Fruit fly (Drosophila melanogaster) whole organism, embryonic: ENCODE results near the gene CG16710.

Experiments
- B-H2 ChIP-seq: fragments of 200-800 bp; sonication (Bioruptor generic); optimal IDR thresholded peaks from 2 replicates; lab custom pipeline; 2018; ENCODE audit warnings: missing biosample characterization, mild to moderate bottlenecking, missing genetic modification characterization
- Blimp-1 ChIP-seq: fragments of 200-800 bp; sonication (Bioruptor generic); optimal IDR thresholded peaks from 3 replicates; lab custom pipeline; 2018; ENCODE audit warnings: missing biosample characterization, missing genetic modification characterization, mild to moderate bottlenecking, moderate library complexity, missing genetic modification reagents
- CG10321 ChIP-seq: fragments of 200-800 bp; sonication (Bioruptor generic); IDR thresholded peaks from 2 replicates; pipeline ENCODE4 v1.3.6; 2022; ENCODE audit warnings: missing biosample characterization, missing genetic modification characterization
- CG10654 ChIP-seq: fragments of 200-800 bp; sonication (Bioruptor generic); optimal IDR thresholded peaks from 2 replicates; lab custom pipeline; 2016; ENCODE audit warnings: missing biosample characterization, missing genetic modification characterization
- CG11504 ChIP-seq: fragments of 200-800 bp; sonication (Bioruptor generic); optimal IDR thresholded peaks from 3 replicates; lab custom pipeline; 2019; ENCODE audit warnings: missing biosample characterization, mild to moderate bottlenecking, missing genetic modification characterization, moderate library complexity
- CG12769 ChIP-seq: fragments of 200-800 bp; sonication (Bioruptor generic); optimal IDR thresholded peaks from 2 replicates; lab custom pipeline; 2019; ENCODE audit warnings: missing biosample characterization, mild to moderate bottlenecking, missing genetic modification characterization, moderate library complexity
- CG13894 ChIP-seq: fragments of 200-800 bp; sonication (Bioruptor generic); optimal IDR thresholded peaks from 3 replicates; lab custom pipeline; 2018; ENCODE audit warnings: missing biosample characterization, mild to moderate bottlenecking, missing genetic modification characterization, moderate library complexity
- CG17359 ChIP-seq: fragments of 200-800 bp; sonication (Bioruptor generic); optimal IDR thresholded peaks from 3 replicates; lab custom pipeline; 2018; ENCODE audit warnings: missing biosample characterization, mild to moderate bottlenecking, missing genetic modification characterization, moderate library complexity
- CG17361 ChIP-seq: fragments of 200-800 bp; sonication (Bioruptor generic); IDR thresholded peaks from 3 replicates; pipeline ENCODE4 v1.3.6; 2022; ENCODE audit warnings: missing biosample characterization, missing genetic modification characterization
- CG2129 ChIP-seq: fragments of 200-800 bp; sonication (Bioruptor generic); IDR thresholded peaks from 2 replicates; pipeline ENCODE4 v1.3.6; 2022; ENCODE audit warnings: missing biosample characterization, missing genetic modification characterization; ENCODE audit not compliant: partially characterized antibody
- CG2712 ChIP-seq: fragments of 200-800 bp; optimal IDR thresholded peaks from 3 replicates; lab custom pipeline; 2019; ENCODE audit warnings: missing biosample characterization, mild to moderate bottlenecking, missing genetic modification characterization, moderate library complexity
- CG31441 ChIP-seq: fragments of 200-800 bp; sonication (Bioruptor generic); IDR thresholded peaks from 2 replicates; pipeline ENCODE4 v1.3.6; 2022; ENCODE audit warnings: missing biosample characterization, missing genetic modification characterization
- CG3407 ChIP-seq: fragments of 200-800 bp; sonication (Bioruptor generic); optimal IDR thresholded peaks from 2 replicates; lab custom pipeline; 2018; ENCODE audit warnings: missing biosample characterization, mild to moderate bottlenecking, missing genetic modification characterization
- CG4282 ChIP-seq: fragments of 200-800 bp; sonication (Bioruptor generic); optimal IDR thresholded peaks from 2 replicates; lab custom pipeline; 2016; ENCODE audit warnings: missing biosample characterization, missing genetic modification characterization
- CG4404 ChIP-seq: fragments of 200-800 bp; sonication (Bioruptor generic); IDR thresholded peaks from 2 replicates; pipeline ENCODE4 v1.3.6; 2022; ENCODE audit warnings: missing biosample characterization, missing genetic modification characterization
- CG8765 ChIP-seq: fragments of 200-800 bp; sonication (Bioruptor generic); IDR thresholded peaks from 2 replicates; pipeline ENCODE4 v1.3.6; 2022; ENCODE audit warnings: missing biosample characterization, missing genetic modification characterization
- CG8944 ChIP-seq: fragments of 200-800 bp; sonication (Bioruptor generic); optimal IDR thresholded peaks from 3 replicates; lab custom pipeline; 2016; ENCODE audit warnings: missing biosample characterization, missing genetic modification characterization
- CG9932 ChIP-seq: fragments of 200-800 bp; sonication (Bioruptor generic); IDR thresholded peaks from 2 replicates; pipeline ENCODE4 v1.3.6; 2022; ENCODE audit warnings: missing biosample characterization, missing genetic modification characterization
- D19A ChIP-seq: fragments of 200-800 bp; optimal IDR thresholded peaks from 3 replicates; lab custom pipeline; 2019; ENCODE audit warnings: missing biosample characterization, mild to moderate bottlenecking, missing genetic modification characterization, moderate library complexity
- Dip3 ChIP-seq: fragments of 200-800 bp; sonication (Bioruptor generic); optimal IDR thresholded peaks from 3 replicates; lab custom pipeline; 2016; ENCODE audit warnings: missing biosample characterization, missing genetic modification characterization
- Eip74EF ChIP-seq, 2 experiments: fragments of 200-800 bp in 1 of 2; fragments of >200 bp in 1 of 2; sonication (Bioruptor generic) in 1 of 2; optimal IDR thresholded peaks; 2 replicates each; lab custom pipeline; 2017 to 2019; ENCODE audit warnings: missing biosample characterization in 2 of 2, missing genetic modification characterization in 2 of 2, mild to moderate bottlenecking in 1 of 2, moderate library complexity in 1 of 2
- Med ChIP-seq: fragments of 200-800 bp; sonication (Bioruptor generic); peaks from one replicate; lab custom pipeline; 2016; ENCODE audit warnings: missing biosample characterization, missing genetic modification characterization, mild to moderate bottlenecking, inconsistent platforms, moderate library complexity
- Pdp1 ChIP-seq, 2 experiments: fragments of 200-800 bp; sonication (Bioruptor generic); optimal IDR thresholded peaks; 3 replicates each; lab custom pipeline; 2016; ENCODE audit warnings: missing biosample characterization in 2 of 2, missing genetic modification characterization in 2 of 2, mild to moderate bottlenecking in 1 of 2, moderate library complexity in 1 of 2
- Ptx1 ChIP-seq: fragments of 200-800 bp; sonication (Bioruptor generic); IDR thresholded peaks from 2 replicates; pipeline ENCODE4 v1.3.6; 2022; ENCODE audit warnings: missing biosample characterization, missing genetic modification characterization
- Sox102F ChIP-seq: fragments of 200-800 bp; sonication (Bioruptor generic); optimal IDR thresholded peaks from 2 replicates; lab custom pipeline; 2018; ENCODE audit warnings: missing biosample characterization, mild to moderate bottlenecking, missing genetic modification characterization, moderate library complexity
- Stat92E ChIP-seq, 3 experiments: fragments of >200 bp in 2 of 3; fragments of 200-800 bp in 1 of 3; sonication (Bioruptor generic) in 1 of 3; optimal IDR thresholded peaks; 2 replicates each; lab custom pipeline; 2017 to 2019; ENCODE audit warnings: missing biosample characterization in 3 of 3, missing genetic modification characterization in 3 of 3, mild to moderate bottlenecking in 1 of 3, moderate library complexity in 1 of 3
- Vsx1 ChIP-seq: fragments of 200-800 bp; sonication (Bioruptor generic); optimal IDR thresholded peaks from 2 replicates; lab custom pipeline; 2017; ENCODE audit warnings: missing biosample characterization, mild to moderate bottlenecking, missing genetic modification characterization, missing genetic modification reagents
- Xrp1 ChIP-seq: fragments of 200-800 bp; sonication (Bioruptor generic); IDR thresholded peaks from 2 replicates; pipeline ENCODE4 v1.3.6; 2022; ENCODE audit warnings: missing biosample characterization, missing genetic modification characterization
- abd-A ChIP-seq: fragments of 200-800 bp; sonication (Bioruptor generic); optimal IDR thresholded peaks from 3 replicates; lab custom pipeline; 2019; ENCODE audit warnings: missing biosample characterization, mild to moderate bottlenecking, missing genetic modification characterization, moderate library complexity
- aop ChIP-seq: fragments of 200-800 bp; sonication (Bioruptor generic); IDR thresholded peaks from 2 replicates; pipeline ENCODE4 v1.3.6; 2022; ENCODE audit warnings: missing biosample characterization, missing genetic modification characterization
- ase ChIP-seq: fragments of 200-800 bp; sonication (Bioruptor generic); IDR thresholded peaks from 3 replicates; pipeline ENCODE4 v1.3.6; 2022; ENCODE audit warnings: missing biosample characterization, missing genetic modification characterization
- bigmax ChIP-seq: fragments of 200-800 bp; sonication (Bioruptor generic); optimal IDR thresholded peaks from 2 replicates; lab custom pipeline; 2018; ENCODE audit warnings: missing biosample characterization, mild to moderate bottlenecking, missing genetic modification characterization
- chinmo ChIP-seq: fragments of 200-800 bp; sonication (Bioruptor generic); IDR thresholded peaks from 4 replicates; pipeline ENCODE4 v1.3.6; 2022; ENCODE audit warnings: missing biosample characterization, missing genetic modification characterization; ENCODE audit not compliant: partially characterized antibody
- cwo ChIP-seq: fragments of 200-800 bp; sonication (Bioruptor generic); optimal IDR thresholded peaks from 3 replicates; lab custom pipeline; 2017; ENCODE audit warnings: missing biosample characterization, missing genetic modification characterization, mild to moderate bottlenecking, moderate library complexity, missing genetic modification reagents
- dan ChIP-seq: fragments of 200-800 bp; sonication (Bioruptor generic); IDR thresholded peaks from 2 replicates; pipeline ENCODE4 v1.3.6; 2022; ENCODE audit warnings: missing biosample characterization, missing genetic modification characterization
- dmrt99B ChIP-seq: fragments of 200-800 bp; sonication (Bioruptor generic); optimal IDR thresholded peaks from 2 replicates; lab custom pipeline; 2018; ENCODE audit warnings: missing biosample characterization, mild to moderate bottlenecking, missing genetic modification characterization, moderate library complexity
- gcm ChIP-seq: fragments of 200-800 bp; sonication (Bioruptor generic); optimal IDR thresholded peaks from 2 replicates; lab custom pipeline; 2019; ENCODE audit warnings: missing biosample characterization, mild to moderate bottlenecking, missing genetic modification characterization, moderate library complexity
- kni ChIP-seq: fragments of 200-800 bp; sonication (Bioruptor generic); optimal IDR thresholded peaks from 3 replicates; lab custom pipeline; 2017; ENCODE audit warnings: mild to moderate bottlenecking, missing biosample characterization, missing genetic modification reagents, missing genetic modification characterization
- lbe ChIP-seq: fragments of 200-800 bp; sonication (Bioruptor generic); optimal IDR thresholded peaks from 2 replicates; lab custom pipeline; 2016; ENCODE audit warnings: missing biosample characterization, mild to moderate bottlenecking, missing genetic modification characterization
- mam ChIP-seq: fragments of 200-800 bp; sonication (Bioruptor generic); optimal IDR thresholded peaks from 3 replicates; lab custom pipeline; 2016; ENCODE audit warnings: missing biosample characterization, missing genetic modification characterization
- nau ChIP-seq: fragments of 200-800 bp; sonication (Bioruptor generic); optimal IDR thresholded peaks from 3 replicates; lab custom pipeline; 2017; ENCODE audit warnings: missing biosample characterization, mild to moderate bottlenecking, missing genetic modification characterization, missing genetic modification reagents
- repo ChIP-seq: fragments of 200-800 bp; sonication (Bioruptor generic); optimal IDR thresholded peaks from 2 replicates; lab custom pipeline; 2016; ENCODE audit warnings: missing biosample characterization, missing genetic modification characterization
- run ChIP-seq: fragments of 200-800 bp; sonication (Bioruptor generic); optimal IDR thresholded peaks from 3 replicates; lab custom pipeline; 2018; ENCODE audit warnings: missing biosample characterization, mild to moderate bottlenecking, missing genetic modification characterization
- sd ChIP-seq: fragments of 200-800 bp; sonication (Bioruptor generic); optimal IDR thresholded peaks from 3 replicates; lab custom pipeline; 2018; ENCODE audit warnings: missing biosample characterization, mild to moderate bottlenecking, missing genetic modification characterization, moderate library complexity
- slbo ChIP-seq: fragments of 200-800 bp; sonication (Bioruptor generic); IDR thresholded peaks from 2 replicates; pipeline ENCODE4 v1.3.6; 2022; ENCODE audit warnings: missing biosample characterization, missing genetic modification characterization
- slp2 ChIP-seq: fragments of 200-800 bp; sonication (Bioruptor generic); optimal IDR thresholded peaks from 2 replicates; lab custom pipeline; 2016; ENCODE audit warnings: missing biosample characterization, missing genetic modification characterization
- trh ChIP-seq: fragments of 200-800 bp; sonication (Bioruptor generic); optimal IDR thresholded peaks from 2 replicates; lab custom pipeline; 2016; ENCODE audit warnings: missing biosample characterization, missing genetic modification characterization
- unc-4 ChIP-seq: fragments of 200-800 bp; sonication (Bioruptor generic); IDR thresholded peaks from 2 replicates; pipeline ENCODE4 v1.3.6; 2022; ENCODE audit warnings: missing biosample characterization, missing genetic modification characterization; ENCODE audit not compliant: partially characterized antibody
- wek ChIP-seq: fragments of 200-800 bp; sonication (Bioruptor generic); optimal IDR thresholded peaks from 3 replicates; lab custom pipeline; 2018; ENCODE audit warnings: missing biosample characterization, mild to moderate bottlenecking, missing genetic modification characterization, moderate library complexity

Gene CG16710

dm6 chr3R:23659598-23659997 lies 22.7 kb upstream of the CG16710 start (continued):
- TF ChIP-seq trh (GFP tag; lab: Kevin White, UChicago) (no peak), dan (no peak), abd-A (tag; lab: Kevin White, UChicago) (no peak), CG17361 (GFP tag; lab: Robert Waterston, UW) (0 out of 3 replicates have a peak, but pooled peaks have one; percentile 20), lbe (GFP tag; lab: Kevin White, UChicago) (no peak), nau (GFP tag; lab: Kevin White, UChicago) (no peak), Sox102F (GFP tag; lab: Kevin White, UChicago) (peak; percentile 65), slp2 (no peak), D19A (tag; lab: Kevin White, UChicago) (peak; percentile 3), Dip3 (GFP tag; lab: Kevin White, UChicago) (no peak), chinmo (GFP tag; lab: Robert Waterston, UW) (no peak), bigmax (no peak), CG8944 (GFP tag; lab: Kevin White, UChicago) (no peak), dmrt99B (tag; lab: Kevin White, UChicago) (peak; percentile 10), wek (GFP tag; lab: Kevin White, UChicago) (no peak), CG31441 (GFP tag; lab: Robert Waterston, UW) (peak; percentile 35; the same call in 1 of the 2 replicates), CG4282 (no peak), CG2712 (tag; lab: Kevin White, UChicago) (peak; percentile 39), CG11504 (peak; percentile 33), CG3407 (GFP tag; lab: Kevin White, UChicago) (no peak), CG2129 (GFP tag; lab: Robert Waterston, UW) (no peak), Pdp1 (GFP tag; optimal IDR thresholded peaks at IDR 0.05; lab: Kevin White, UChicago) (no peak), CG9932 (GFP tag; lab: Robert Waterston, UW) (no peak), CG4404 (GFP tag; lab: Robert Waterston, UW) (no peak), Xrp1 (GFP tag; lab: Robert Waterston, UW) (peak; percentile 19; the same call in 1 of the 2 replicates), Vsx1 (no peak), repo (GFP tag; lab: Kevin White, UChicago) (no peak), CG8765 (GFP tag; lab: Robert Waterston, UW) (no peak), Ptx1 (GFP tag; lab: Robert Waterston, UW) (0 out of 2 replicates have a peak, but pooled peaks have one; percentile 6), CG17359 (tag; lab: Kevin White, UChicago) (peak; percentile 22), CG10321 (GFP tag; lab: Robert Waterston, UW) (no peak)

dm6 chr3R:23662782-23663181 lies 19.5 kb upstream of the CG16710 start:
- peak; percentile 41 for TF ChIP-seq Med (GFP tag; lab: Kevin White, UChicago)
- TF ChIP-seq chinmo (GFP tag; lab: Robert Waterston, UW) = peak; percentile 82; the same call in 2 of the 4 replicates
- no peak for TF ChIP-seq mam (GFP tag; lab: Kevin White, UChicago)
- TF ChIP-seq cwo = peak; percentile 7
- TF ChIP-seq abd-A (tag; lab: Kevin White, UChicago) = peak; percentile 35
- TF ChIP-seq B-H2 (GFP tag; lab: Kevin White, UChicago) = no peak
- TF ChIP-seq Stat92E (GFP tag; optimal IDR thresholded peaks at IDR 0.05; lab: Kevin White, UChicago) = peak in 1 of 3 experiments; percentile 15
- TF ChIP-seq Eip74EF (GFP tag; optimal IDR thresholded peaks at IDR 0.05; lab: Kevin White, UChicago) = peak in 1 of 2 experiments; percentile 36
- peak; percentile 94 for TF ChIP-seq sd (tag; lab: Kevin White, UChicago)
- no peak for TF ChIP-seq Dip3 (GFP tag; lab: Kevin White, UChicago)
- TF ChIP-seq run (tag; lab: Kevin White, UChicago) = no peak
- TF ChIP-seq CG10654 (GFP tag; lab: Kevin White, UChicago) = no peak
- TF ChIP-seq kni (GFP tag; lab: Kevin White, UChicago) = peak; percentile 85
- no peak for TF ChIP-seq ase (GFP tag; lab: Robert Waterston, UW)
- no peak for TF ChIP-seq slbo (GFP tag; lab: Robert Waterston, UW)
- TF ChIP-seq CG13894 = peak; percentile 1
- TF ChIP-seq aop = no peak
- TF ChIP-seq gcm (GFP tag; lab: Kevin White, UChicago) = no peak
- TF ChIP-seq Blimp-1 (GFP tag; lab: Kevin White, UChicago) = peak; percentile 8
- TF ChIP-seq unc-4 (GFP tag; lab: Robert Waterston, UW) = 0 out of 2 replicates have a peak, but pooled peaks have one; percentile 13
- TF ChIP-seq CG12769 (tag; lab: Kevin White, UChicago) = peak; percentile 82
